Fruit fly (Drosophila melanogaster) whole organism, embryonic: ENCODE results near the gene CG11986.

Source experiments
- Atf6 ChIP-seq: fragments of 200-800 bp; sonication (Bioruptor generic); IDR thresholded peaks from 2 replicates; pipeline ENCODE4 v1.3.6; 2022; ENCODE audit warnings: missing biosample characterization, missing genetic modification characterization
- CG13287 ChIP-seq: fragments of 200-800 bp; sonication (Bioruptor generic); IDR thresholded peaks from 2 replicates; pipeline ENCODE4 v1.3.6; 2022; ENCODE audit warnings: missing biosample characterization, missing genetic modification characterization; ENCODE audit not compliant: partially characterized antibody
- CG13894 ChIP-seq: fragments of 200-800 bp; sonication (Bioruptor generic); optimal IDR thresholded peaks from 3 replicates; lab custom pipeline; 2018; ENCODE audit warnings: missing biosample characterization, mild to moderate bottlenecking, missing genetic modification characterization, moderate library complexity
- CG14710 ChIP-seq: fragments of 200-800 bp; sonication (Bioruptor generic); optimal IDR thresholded peaks from 3 replicates; lab custom pipeline; 2019; ENCODE audit warnings: missing biosample characterization, mild to moderate bottlenecking, missing genetic modification characterization, moderate library complexity
- CG15269 ChIP-seq: fragments of 200-800 bp; sonication (Bioruptor generic); optimal IDR thresholded peaks from 2 replicates; lab custom pipeline; 2018; ENCODE audit warnings: missing biosample characterization, mild to moderate bottlenecking, missing genetic modification characterization, moderate library complexity
- CG16813 ChIP-seq: fragments of 200-800 bp; sonication (Bioruptor generic); IDR thresholded peaks from 3 replicates; pipeline ENCODE4 v1.3.6; 2022; ENCODE audit warnings: missing biosample characterization, missing genetic modification characterization; ENCODE audit not compliant: partially characterized antibody
- CG2116 ChIP-seq: fragments of 200-800 bp; sonication (Bioruptor generic); optimal IDR thresholded peaks from 3 replicates; lab custom pipeline; 2018; ENCODE audit warnings: missing biosample characterization, mild to moderate bottlenecking, missing genetic modification characterization
- CG2120 ChIP-seq: fragments of 200-800 bp; sonication (Bioruptor generic); optimal IDR thresholded peaks from 3 replicates; lab custom pipeline; 2016; ENCODE audit warnings: missing biosample characterization, missing genetic modification characterization
- CG2712 ChIP-seq: fragments of 200-800 bp; optimal IDR thresholded peaks from 3 replicates; lab custom pipeline; 2019; ENCODE audit warnings: missing biosample characterization, mild to moderate bottlenecking, missing genetic modification characterization, moderate library complexity
- CG2875 ChIP-seq: fragments of 200-800 bp; sonication (Bioruptor generic); optimal IDR thresholded peaks from 2 replicates; lab custom pipeline; 2017; ENCODE audit warnings: missing biosample characterization, mild to moderate bottlenecking, missing genetic modification characterization, missing genetic modification reagents
- CG3163 ChIP-seq: fragments of 200-800 bp; sonication (Bioruptor generic); optimal IDR thresholded peaks from 3 replicates; lab custom pipeline; 2016; ENCODE audit warnings: missing biosample characterization, missing genetic modification characterization
- CG3726 ChIP-seq: fragments of 200-800 bp; sonication (Bioruptor generic); IDR thresholded peaks from 3 replicates; pipeline ENCODE4, ENCODE4 v1.3.6; 2022; ENCODE audit warnings: missing biosample characterization, missing genetic modification characterization
- CG3847 ChIP-seq: fragments of 200-800 bp; sonication (Bioruptor generic); IDR thresholded peaks from 2 replicates; pipeline ENCODE4 v1.3.6; 2022; ENCODE audit warnings: missing biosample characterization, missing genetic modification characterization
- CG4328 ChIP-seq: fragments of 200-800 bp; sonication (Bioruptor generic); optimal IDR thresholded peaks from 3 replicates; lab custom pipeline; 2017; ENCODE audit warnings: missing biosample characterization, missing genetic modification reagents, missing genetic modification characterization
- CG4360 ChIP-seq: fragments of 200-800 bp; sonication (Bioruptor generic); IDR thresholded peaks from 2 replicates; pipeline ENCODE4 v1.3.6; 2022; ENCODE audit warnings: missing biosample characterization, missing genetic modification characterization
- CG4854 ChIP-seq: fragments of 200-800 bp; sonication (Bioruptor generic); optimal IDR thresholded peaks from 2 replicates; lab custom pipeline; 2016; ENCODE audit warnings: missing biosample characterization, missing genetic modification characterization, inconsistent platforms
- CG6854 ChIP-seq: fragments of 200-800 bp; sonication (Bioruptor generic); optimal IDR thresholded peaks from 3 replicates; lab custom pipeline; 2017; ENCODE audit warnings: missing biosample characterization, mild to moderate bottlenecking, missing genetic modification characterization
- CG9817 ChIP-seq: fragments of 200-800 bp; sonication (Bioruptor generic); optimal IDR thresholded peaks from 2 replicates; lab custom pipeline; 2018; ENCODE audit warnings: missing biosample characterization, mild to moderate bottlenecking, missing genetic modification characterization, moderate library complexity
- CHES-1-like ChIP-seq: fragments of 200-800 bp; sonication (Bioruptor generic); optimal IDR thresholded peaks from 2 replicates; lab custom pipeline; 2016; ENCODE audit warnings: missing biosample characterization, missing genetic modification characterization
- D19B ChIP-seq: fragments of 200-800 bp; sonication (Bioruptor generic); optimal IDR thresholded peaks from 2 replicates; lab custom pipeline; 2017; ENCODE audit warnings: missing biosample characterization, mild to moderate bottlenecking, missing genetic modification characterization
- Dip2 ChIP-seq: fragments of 200-800 bp; sonication (Bioruptor generic); IDR thresholded peaks from 2 replicates; pipeline ENCODE4 v1.3.6; 2022; ENCODE audit warnings: missing biosample characterization, missing genetic modification characterization
- Lhr ChIP-seq: fragments of 200-800 bp; sonication (Bioruptor generic); optimal IDR thresholded peaks from 3 replicates; lab custom pipeline; 2017; ENCODE audit warnings: mild to moderate bottlenecking, missing biosample characterization, missing genetic modification reagents, missing genetic modification characterization
- Max ChIP-seq: fragments of 200-800 bp; sonication (Bioruptor generic); optimal IDR thresholded peaks from 2 replicates; lab custom pipeline; 2016; ENCODE audit warnings: missing biosample characterization, mild to moderate bottlenecking, missing genetic modification characterization
- Opbp ChIP-seq: fragments of 200-800 bp; sonication (Bioruptor generic); IDR thresholded peaks from 3 replicates; pipeline ENCODE4 v1.3.6; 2022; ENCODE audit warnings: missing biosample characterization, missing genetic modification characterization; ENCODE audit not compliant: partially characterized antibody
- Optix ChIP-seq: fragments of 200-800 bp; sonication (Bioruptor generic); IDR thresholded peaks from 3 replicates; pipeline ENCODE4 v1.3.6; 2022; ENCODE audit warnings: missing biosample characterization, missing genetic modification characterization
- Rfx ChIP-seq: fragments of 200-800 bp; sonication (Bioruptor generic); IDR thresholded peaks from 2 replicates; pipeline ENCODE4 v1.3.6; 2022; ENCODE audit warnings: missing biosample characterization, missing genetic modification characterization
- al ChIP-seq: fragments of 200-800 bp; sonication (Bioruptor generic); IDR thresholded peaks from 2 replicates; pipeline ENCODE4 v1.3.6; 2022; ENCODE audit warnings: missing biosample characterization, missing genetic modification characterization
- btn ChIP-seq: fragments of 200-800 bp; sonication (Bioruptor generic); optimal IDR thresholded peaks from 2 replicates; lab custom pipeline; 2016; ENCODE audit warnings: missing biosample characterization, missing genetic modification characterization
- chif ChIP-seq, 2 experiments: fragments of 200-800 bp; sonication (Bioruptor generic); optimal IDR thresholded peaks; 3 replicates each; lab custom pipeline; 2016; ENCODE audit warnings: missing biosample characterization in 2 of 2, missing genetic modification characterization in 2 of 2
- crol ChIP-seq: fragments of 200-800 bp; sonication (Bioruptor generic); IDR thresholded peaks from 2 replicates; pipeline ENCODE4 v1.3.6; 2022; ENCODE audit warnings: missing biosample characterization, missing genetic modification characterization
- crp ChIP-seq, 2 experiments: fragments of 200-800 bp; sonication (Bioruptor generic); optimal IDR thresholded peaks; 2 replicates in 1 of 2; 3 replicates in 1 of 2; lab custom pipeline; 2017; ENCODE audit warnings: missing biosample characterization in 2 of 2, missing genetic modification characterization in 2 of 2, mild to moderate bottlenecking in 1 of 2, moderate library complexity in 1 of 2
- cwo ChIP-seq: fragments of 200-800 bp; sonication (Bioruptor generic); optimal IDR thresholded peaks from 3 replicates; lab custom pipeline; 2017; ENCODE audit warnings: missing biosample characterization, missing genetic modification characterization, mild to moderate bottlenecking, moderate library complexity, missing genetic modification reagents
- disco-r ChIP-seq: fragments of 200-800 bp; sonication (Bioruptor generic); optimal IDR thresholded peaks from 2 replicates; lab custom pipeline; 2016; ENCODE audit warnings: missing biosample characterization, missing genetic modification characterization
- dpn ChIP-seq, 2 experiments: fragments of 200-800 bp; sonication (Bioruptor generic); optimal IDR thresholded peaks; 3 replicates each; lab custom pipeline; 2016; ENCODE audit warnings: missing biosample characterization in 2 of 2, missing genetic modification characterization in 2 of 2
- dysf ChIP-seq: fragments of 200-800 bp; sonication (Bioruptor generic); IDR thresholded peaks from 3 replicates; pipeline ENCODE4 v1.3.6; 2022; ENCODE audit warnings: missing biosample characterization, missing genetic modification characterization
- gce ChIP-seq: fragments of 200-800 bp; sonication (Bioruptor generic); IDR thresholded peaks from 3 replicates; pipeline ENCODE4 v1.3.6; 2022; ENCODE audit warnings: missing biosample characterization, missing genetic modification characterization
- gcm ChIP-seq: fragments of 200-800 bp; sonication (Bioruptor generic); optimal IDR thresholded peaks from 2 replicates; lab custom pipeline; 2019; ENCODE audit warnings: missing biosample characterization, mild to moderate bottlenecking, missing genetic modification characterization, moderate library complexity
- nau ChIP-seq: fragments of 200-800 bp; sonication (Bioruptor generic); optimal IDR thresholded peaks from 3 replicates; lab custom pipeline; 2017; ENCODE audit warnings: missing biosample characterization, mild to moderate bottlenecking, missing genetic modification characterization, missing genetic modification reagents
- p53 ChIP-seq: fragments of 200-800 bp; sonication (Bioruptor generic); optimal IDR thresholded peaks from 2 replicates; lab custom pipeline; 2016; ENCODE audit warnings: missing biosample characterization, missing genetic modification characterization
- peb ChIP-seq: fragments of 200-800 bp; sonication (Bioruptor generic); IDR thresholded peaks from 2 replicates; pipeline ENCODE4 v1.3.6; 2022; ENCODE audit warnings: missing biosample characterization, missing genetic modification characterization
- pho ChIP-seq: fragments of 200-800 bp; sonication (Bioruptor generic); optimal IDR thresholded peaks from 2 replicates; lab custom pipeline; 2016; ENCODE audit warnings: missing biosample characterization, missing genetic modification characterization
- pita ChIP-seq: fragments of 200-800 bp; sonication (Bioruptor generic); optimal IDR thresholded peaks from 2 replicates; lab custom pipeline; 2017; ENCODE audit warnings: missing biosample characterization, mild to moderate bottlenecking, missing genetic modification characterization
- pros ChIP-seq: fragments of 200-800 bp; sonication (Bioruptor generic); optimal IDR thresholded peaks from 3 replicates; lab custom pipeline; 2019; ENCODE audit warnings: missing biosample characterization, mild to moderate bottlenecking, missing genetic modification characterization, moderate library complexity
- repo ChIP-seq: fragments of 200-800 bp; sonication (Bioruptor generic); optimal IDR thresholded peaks from 2 replicates; lab custom pipeline; 2016; ENCODE audit warnings: missing biosample characterization, missing genetic modification characterization
- sim ChIP-seq: fragments of 200-800 bp; sonication (Bioruptor generic); IDR thresholded peaks from 2 replicates; pipeline ENCODE4 v1.3.6; 2022; ENCODE audit warnings: missing biosample characterization, missing genetic modification characterization
- tio ChIP-seq: fragments of 200-800 bp; sonication (Bioruptor generic); optimal IDR thresholded peaks from 2 replicates; lab custom pipeline; 2017; ENCODE audit warnings: missing biosample characterization, missing genetic modification characterization, inconsistent platforms
- trem ChIP-seq: fragments of 200-800 bp; optimal IDR thresholded peaks from 3 replicates; lab custom pipeline; 2019; ENCODE audit warnings: missing biosample characterization, mild to moderate bottlenecking, missing genetic modification characterization, moderate library complexity
- wor ChIP-seq: fragments of 200-800 bp; sonication (Bioruptor generic); IDR thresholded peaks from 2 replicates; pipeline ENCODE4 v1.3.6; 2022; ENCODE audit warnings: missing biosample characterization, missing genetic modification characterization

CG11986 gene

DNA sequence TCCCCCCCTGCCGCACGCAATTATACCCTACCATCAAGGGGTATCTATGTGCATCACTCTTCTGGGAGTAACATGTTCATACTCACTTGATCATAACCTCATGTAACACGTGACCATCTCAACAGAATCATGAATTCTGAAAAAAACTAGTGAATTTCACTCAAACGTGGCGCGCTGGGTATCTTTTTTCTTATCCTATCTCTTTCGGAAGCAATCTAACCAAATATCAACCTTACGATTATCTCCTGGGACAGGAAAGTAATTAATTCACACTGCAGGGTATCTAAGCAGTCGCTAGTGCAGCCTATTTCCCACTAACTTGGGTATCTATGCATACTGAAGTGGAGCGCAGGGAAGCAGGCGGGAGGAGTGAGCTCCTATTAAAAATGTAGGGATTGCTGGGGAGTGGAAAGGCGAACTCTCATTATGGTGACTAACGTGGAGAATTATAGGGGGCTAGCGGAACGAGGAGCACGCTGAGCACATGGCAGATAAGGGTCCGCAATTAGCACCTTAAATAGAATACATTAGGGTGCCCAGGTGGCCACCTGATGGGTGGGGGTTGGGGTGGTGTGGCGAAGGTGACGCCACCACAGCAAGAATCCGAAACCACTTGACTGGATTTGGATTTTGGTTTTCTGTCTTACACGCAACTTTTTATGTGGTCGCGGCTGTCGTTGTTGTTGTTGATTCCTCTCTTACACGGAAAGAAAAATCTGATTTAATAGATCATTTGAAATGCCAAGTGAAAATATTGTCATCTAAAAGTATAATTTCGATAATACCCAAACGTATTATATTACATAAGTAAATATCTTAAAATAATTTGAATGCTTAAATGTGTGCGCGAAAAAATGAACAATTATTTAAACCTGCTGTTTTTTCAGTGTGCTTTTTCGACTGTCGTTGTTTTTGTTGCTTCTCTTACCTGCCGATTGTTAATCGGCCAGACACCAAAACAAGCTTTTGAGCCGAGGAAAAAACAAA, 40.2 kb downstream of the CG11986 start (continued):
- TF ChIP-seq nau, result peak; percentile 85
- no peak for TF ChIP-seq CG3726 (GFP tag; lab: Robert Waterston, UW)
- TF ChIP-seq tio (GFP tag; lab: Kevin White, UChicago), result peak; percentile 89
- no peak for TF ChIP-seq CG4360 (GFP tag; lab: Robert Waterston, UW)
- TF ChIP-seq Rfx (GFP tag; lab: Robert Waterston, UW), result no peak
- TF ChIP-seq gce, result no peak
- no peak for TF ChIP-seq CG3847 (GFP tag; lab: Robert Waterston, UW)
- TF ChIP-seq crp (GFP tag; optimal IDR thresholded peaks at IDR 0.05; lab: Kevin White, UChicago), result peak in 1 of 2 experiments; percentile 47
- no peak for TF ChIP-seq peb (GFP tag; lab: Robert Waterston, UW)
- TF ChIP-seq CG9817 (tag; lab: Kevin White, UChicago), result peak; percentile 92
- no peak for TF ChIP-seq sim (GFP tag; lab: Robert Waterston, UW)
- peak; percentile 61 to 65 for TF ChIP-seq chif (GFP tag; optimal IDR thresholded peaks at IDR 0.05; lab: Kevin White, UChicago)
- TF ChIP-seq CG14710 (tag; lab: Kevin White, UChicago), result peak; percentile 91
- TF ChIP-seq CG15269 (tag; lab: Kevin White, UChicago), result peak; percentile 95
- no peak for TF ChIP-seq pita
- TF ChIP-seq CG13287 (GFP tag; lab: Robert Waterston, UW), result no peak
- TF ChIP-seq dpn (GFP tag; optimal IDR thresholded peaks at IDR 0.05; lab: Kevin White, UChicago), result peak; percentile 85 to 92
- peak; percentile 90 for TF ChIP-seq trem (tag; lab: Kevin White, UChicago)
- peak; percentile 86 for TF ChIP-seq cwo (GFP tag; lab: Kevin White, UChicago)
- TF ChIP-seq btn (GFP tag; lab: Kevin White, UChicago), result peak; percentile 14
- TF ChIP-seq CHES-1-like (GFP tag; lab: Kevin White, UChicago), result peak; percentile 68
- TF ChIP-seq Max (GFP tag; lab: Kevin White, UChicago), result peak; percentile 86
- TF ChIP-seq al (GFP tag; lab: Robert Waterston, UW), result no peak
- TF ChIP-seq dysf, result no peak
- TF ChIP-seq Opbp (GFP tag; lab: Robert Waterston, UW), result no peak
- peak; percentile 41 for TF ChIP-seq CG2116 (GFP tag; lab: Kevin White, UChicago)
- TF ChIP-seq pros (GFP tag; lab: Kevin White, UChicago), result no peak
- TF ChIP-seq CG2712 (tag; lab: Kevin White, UChicago), result peak; percentile 95
- peak; percentile 79 for TF ChIP-seq CG2875 (GFP tag; lab: Kevin White, UChicago)
- no peak for TF ChIP-seq Optix
- TF ChIP-seq Dip2, result no peak
- TF ChIP-seq wor, result no peak
- TF ChIP-seq CG2120 (GFP tag; lab: Kevin White, UChicago), result peak; percentile 94
- TF ChIP-seq Atf6, result no peak
- TF ChIP-seq CG16813 (GFP tag; lab: Robert Waterston, UW), result no peak
- peak; percentile 52 for TF ChIP-seq repo (GFP tag; lab: Kevin White, UChicago)
- peak; percentile 29 for TF ChIP-seq CG3163 (GFP tag; lab: Kevin White, UChicago)
- TF ChIP-seq D19B (GFP tag; lab: Kevin White, UChicago), result peak; percentile 95
- peak; percentile 91 for TF ChIP-seq CG13894 (tag; lab: Kevin White, UChicago)
- TF ChIP-seq disco-r (GFP tag; lab: Kevin White, UChicago), result peak; percentile 67
- peak; percentile 66 for TF ChIP-seq Lhr (GFP tag; lab: Kevin White, UChicago)
- peak; percentile 93 for TF ChIP-seq CG6854 (GFP tag; lab: Kevin White, UChicago)
- TF ChIP-seq CG4328 (GFP tag; lab: Kevin White, UChicago), result peak; percentile 86
- peak; percentile 92 for TF ChIP-seq gcm (GFP tag; lab: Kevin White, UChicago)
- peak; percentile 72 for TF ChIP-seq pho (GFP tag; lab: Kevin White, UChicago)
- peak; percentile 86 for TF ChIP-seq CG4854
- no peak for TF ChIP-seq crol
- TF ChIP-seq p53 (GFP tag; lab: Kevin White, UChicago), result peak; percentile 38
